Fruit fly (Drosophila melanogaster) whole organism, embryonic: ENCODE data around the gene RtcB.

Source experiments
- C15 ChIP-seq: fragments of 200-800 bp; sonication (Bioruptor generic); IDR thresholded peaks from 3 replicates; pipeline ENCODE4 v1.3.6; 2022; ENCODE audit warnings: missing biosample characterization, missing genetic modification characterization
- CG1024 ChIP-seq: fragments of 200-800 bp; sonication (Bioruptor generic); IDR thresholded peaks from 2 replicates; pipeline ENCODE4 v1.3.6; 2022; ENCODE audit warnings: missing biosample characterization, missing genetic modification characterization
- CG10654 ChIP-seq: fragments of 200-800 bp; sonication (Bioruptor generic); optimal IDR thresholded peaks from 2 replicates; lab custom pipeline; 2016; ENCODE audit warnings: missing biosample characterization, missing genetic modification characterization
- CG12299 ChIP-seq: fragments of 200-800 bp; sonication (Bioruptor generic); optimal IDR thresholded peaks from 2 replicates; lab custom pipeline; 2018; ENCODE audit warnings: missing biosample characterization, mild to moderate bottlenecking, missing genetic modification characterization
- CG13287 ChIP-seq: fragments of 200-800 bp; sonication (Bioruptor generic); IDR thresholded peaks from 2 replicates; pipeline ENCODE4 v1.3.6; 2022; ENCODE audit warnings: missing biosample characterization, missing genetic modification characterization; ENCODE audit not compliant: partially characterized antibody
- CG14965 ChIP-seq: fragments of 200-800 bp; sonication (Bioruptor generic); optimal IDR thresholded peaks from 2 replicates; lab custom pipeline; 2016; ENCODE audit warnings: missing biosample characterization, missing genetic modification characterization, borderline replicate concordance
- CG15269 ChIP-seq: fragments of 200-800 bp; sonication (Bioruptor generic); optimal IDR thresholded peaks from 2 replicates; lab custom pipeline; 2018; ENCODE audit warnings: missing biosample characterization, mild to moderate bottlenecking, missing genetic modification characterization, moderate library complexity
- CG18764 ChIP-seq: fragments of 200-800 bp; sonication (Bioruptor generic); optimal IDR thresholded peaks from 3 replicates; lab custom pipeline; 2016; ENCODE audit warnings: missing biosample characterization, missing genetic modification characterization
- CG2889 ChIP-seq: fragments of 200-800 bp; sonication (Bioruptor generic); IDR thresholded peaks from 3 replicates; pipeline ENCODE4 v1.3.6; 2022; ENCODE audit warnings: missing biosample characterization, missing genetic modification characterization
- CG30020 ChIP-seq: fragments of 200-800 bp; optimal IDR thresholded peaks from 2 replicates; lab custom pipeline; 2019; ENCODE audit warnings: missing biosample characterization, mild to moderate bottlenecking, missing genetic modification characterization, moderate library complexity
- CG30403 ChIP-seq: fragments of 200-800 bp; sonication (Bioruptor generic); optimal IDR thresholded peaks from 3 replicates; lab custom pipeline; 2016; ENCODE audit warnings: missing biosample characterization, missing genetic modification characterization
- CG4328 ChIP-seq: fragments of 200-800 bp; sonication (Bioruptor generic); optimal IDR thresholded peaks from 3 replicates; lab custom pipeline; 2017; ENCODE audit warnings: missing biosample characterization, missing genetic modification reagents, missing genetic modification characterization
- CG43689 ChIP-seq: fragments of 200-800 bp; sonication (Bioruptor generic); IDR thresholded peaks from 2 replicates; pipeline ENCODE4 v1.3.6; 2022; ENCODE audit warnings: missing biosample characterization, missing genetic modification characterization
- CG7839 ChIP-seq: fragments of 200-800 bp; sonication (Bioruptor generic); optimal IDR thresholded peaks from 3 replicates; lab custom pipeline; 2018; ENCODE audit warnings: missing biosample characterization, mild to moderate bottlenecking, missing genetic modification characterization, moderate library complexity
- CG8388 ChIP-seq: fragments of 200-800 bp; sonication (Bioruptor generic); optimal IDR thresholded peaks from 2 replicates; lab custom pipeline; 2019; ENCODE audit warnings: missing biosample characterization, mild to moderate bottlenecking, missing genetic modification characterization, moderate library complexity
- CG9876 ChIP-seq: fragments of 200-800 bp; sonication (Bioruptor generic); optimal IDR thresholded peaks from 2 replicates; lab custom pipeline; 2016; ENCODE audit warnings: missing biosample characterization, missing genetic modification characterization
- Dfd ChIP-seq, 2 experiments: fragments of >200 bp; optimal IDR thresholded peaks; 2 replicates each; lab custom pipeline; 2017; ENCODE audit warnings: missing biosample characterization in 2 of 2, missing genetic modification characterization in 2 of 2
- Fer1 ChIP-seq: fragments of 200-800 bp; sonication (Bioruptor generic); optimal IDR thresholded peaks from 2 replicates; lab custom pipeline; 2017; ENCODE audit warnings: missing biosample characterization, mild to moderate bottlenecking, missing genetic modification characterization
- Gsc ChIP-seq: fragments of 200-800 bp; sonication (Bioruptor generic); IDR thresholded peaks from 2 replicates; pipeline ENCODE4 v1.3.6; 2022; ENCODE audit warnings: missing biosample characterization, missing genetic modification characterization
- Gug ChIP-seq: fragments of 200-800 bp; sonication (Bioruptor generic); IDR thresholded peaks from 4 replicates; pipeline ENCODE4 v1.3.6; 2022; ENCODE audit warnings: missing biosample characterization, missing genetic modification characterization
- Hr51 ChIP-seq, 2 experiments: fragments of 200-800 bp; sonication (Bioruptor generic); optimal IDR thresholded peaks; 2 replicates in 1 of 2; 3 replicates in 1 of 2; lab custom pipeline; 2016 to 2018; ENCODE audit warnings: missing biosample characterization in 2 of 2, missing genetic modification characterization in 2 of 2, mild to moderate bottlenecking in 1 of 2, moderate library complexity in 1 of 2
- Mrtf ChIP-seq: fragments of 200-800 bp; sonication (Bioruptor generic); IDR thresholded peaks from 3 replicates; pipeline ENCODE4 v1.3.6; 2022; ENCODE audit warnings: missing biosample characterization, missing genetic modification characterization
- Nf-YC ChIP-seq: fragments of 200-800 bp; optimal IDR thresholded peaks from 3 replicates; lab custom pipeline; 2019; ENCODE audit warnings: missing biosample characterization, mild to moderate bottlenecking, missing genetic modification characterization, moderate library complexity
- Oli ChIP-seq: fragments of 200-800 bp; sonication (Bioruptor generic); optimal IDR thresholded peaks from 2 replicates; lab custom pipeline; 2018; ENCODE audit warnings: missing biosample characterization, mild to moderate bottlenecking, missing genetic modification characterization, moderate library complexity
- Optix ChIP-seq: fragments of 200-800 bp; sonication (Bioruptor generic); IDR thresholded peaks from 3 replicates; pipeline ENCODE4 v1.3.6; 2022; ENCODE audit warnings: missing biosample characterization, missing genetic modification characterization
- Usf ChIP-seq: fragments of 200-800 bp; sonication (Bioruptor generic); optimal IDR thresholded peaks from 2 replicates; lab custom pipeline; 2017; ENCODE audit warnings: missing genotype, missing biosample characterization, missing genetic modification characterization
- Vsx1 ChIP-seq: fragments of 200-800 bp; sonication (Bioruptor generic); optimal IDR thresholded peaks from 2 replicates; lab custom pipeline; 2017; ENCODE audit warnings: missing biosample characterization, mild to moderate bottlenecking, missing genetic modification characterization, missing genetic modification reagents
- bbx ChIP-seq: fragments of 200-800 bp; sonication (Bioruptor generic); IDR thresholded peaks from 2 replicates; pipeline ENCODE4 v1.3.6; 2022; ENCODE audit warnings: missing biosample characterization, missing genetic modification characterization; ENCODE audit not compliant: partially characterized antibody
- cg ChIP-seq: fragments of 200-800 bp; sonication (Bioruptor generic); optimal IDR thresholded peaks from 3 replicates; lab custom pipeline; 2019; ENCODE audit warnings: missing biosample characterization, mild to moderate bottlenecking, missing genetic modification characterization, moderate library complexity
- chinmo ChIP-seq: fragments of 200-800 bp; sonication (Bioruptor generic); IDR thresholded peaks from 4 replicates; pipeline ENCODE4 v1.3.6; 2022; ENCODE audit warnings: missing biosample characterization, missing genetic modification characterization; ENCODE audit not compliant: partially characterized antibody
- crp ChIP-seq, 2 experiments: fragments of 200-800 bp; sonication (Bioruptor generic); optimal IDR thresholded peaks; 2 replicates in 1 of 2; 3 replicates in 1 of 2; lab custom pipeline; 2017; ENCODE audit warnings: missing biosample characterization in 2 of 2, missing genetic modification characterization in 2 of 2, mild to moderate bottlenecking in 1 of 2, moderate library complexity in 1 of 2
- esg ChIP-seq: fragments of 200-800 bp; sonication (Bioruptor generic); conservative IDR thresholded peaks from 2 replicates; pipeline ENCODE4 v1.3.6; 2022; ENCODE audit warnings: missing biosample characterization, missing genetic modification characterization
- eve ChIP-seq, 2 experiments: fragments of >200 bp; optimal IDR thresholded peaks; 2 replicates each; lab custom pipeline; 2017; ENCODE audit warnings: missing biosample characterization in 2 of 2, missing genetic modification characterization in 2 of 2
- ewg ChIP-seq: fragments of 200-800 bp; sonication (Bioruptor generic); optimal IDR thresholded peaks from 3 replicates; lab custom pipeline; 2017; ENCODE audit warnings: mild to moderate bottlenecking, missing biosample characterization, missing genetic modification reagents, missing genetic modification characterization
- fd102C ChIP-seq: fragments of 200-800 bp; sonication (Bioruptor generic); optimal IDR thresholded peaks from 2 replicates; lab custom pipeline; 2018; ENCODE audit warnings: missing biosample characterization, mild to moderate bottlenecking, missing genetic modification characterization, moderate library complexity
- inv ChIP-seq: fragments of 200-800 bp; sonication (Bioruptor generic); IDR thresholded peaks from 2 replicates; pipeline ENCODE4 v1.3.6; 2022; ENCODE audit warnings: missing biosample characterization, missing genetic modification characterization; ENCODE audit not compliant: partially characterized antibody
- klu ChIP-seq: fragments of 200-800 bp; sonication (Bioruptor generic); IDR thresholded peaks from 2 replicates; pipeline ENCODE4 v1.3.6; 2022; ENCODE audit warnings: missing biosample characterization, missing genetic modification characterization
- knrl ChIP-seq: fragments of 200-800 bp; sonication (Bioruptor generic); IDR thresholded peaks from 3 replicates; pipeline ENCODE4 v1.3.6; 2022; ENCODE audit warnings: missing biosample characterization, missing genetic modification characterization; ENCODE audit not compliant: partially characterized antibody
- lilli ChIP-seq: fragments of 200-800 bp; sonication (Bioruptor generic); optimal IDR thresholded peaks from 3 replicates; lab custom pipeline; 2016; ENCODE audit warnings: missing biosample characterization, missing genetic modification characterization
- maf-S ChIP-seq: fragments of 200-800 bp; sonication (Bioruptor generic); optimal IDR thresholded peaks from 2 replicates; lab custom pipeline; 2016; ENCODE audit warnings: missing biosample characterization, missing genetic modification characterization
- onecut ChIP-seq: fragments of 200-800 bp; sonication (Bioruptor generic); IDR thresholded peaks from 2 replicates; pipeline ENCODE4 v1.3.6; 2022; ENCODE audit warnings: missing biosample characterization, missing genetic modification characterization
- pan ChIP-seq, 4 experiments: fragments of >200 bp in 3 of 4; fragments of 200-800 bp in 1 of 4; sonication (Bioruptor generic) in 1 of 4; optimal IDR thresholded peaks in 3 of 4; IDR thresholded peaks in 1 of 4; 2 replicates each; pipeline versions ENCODE4 v1.3.6 to Lab custom; 2017 to 2022; ENCODE audit warnings: missing biosample characterization in 2 of 4, missing genetic modification characterization in 2 of 4, mixed read lengths in 1 of 4
- pros ChIP-seq: fragments of 200-800 bp; sonication (Bioruptor generic); optimal IDR thresholded peaks from 3 replicates; lab custom pipeline; 2019; ENCODE audit warnings: missing biosample characterization, mild to moderate bottlenecking, missing genetic modification characterization, moderate library complexity
- sc ChIP-seq, 3 experiments: fragments of >200 bp in 2 of 3; fragments of 200-800 bp in 1 of 3; sonication (Bioruptor generic) in 1 of 3; optimal IDR thresholded peaks; 2 replicates in 2 of 3; 3 replicates in 1 of 3; lab custom pipeline; 2017; ENCODE audit warnings: mild to moderate bottlenecking in 1 of 3, missing biosample characterization in 1 of 3, missing genetic modification characterization in 1 of 3, missing genetic modification reagents in 1 of 3
- tio ChIP-seq: fragments of 200-800 bp; sonication (Bioruptor generic); optimal IDR thresholded peaks from 2 replicates; lab custom pipeline; 2017; ENCODE audit warnings: missing biosample characterization, missing genetic modification characterization, inconsistent platforms
- unc-4 ChIP-seq: fragments of 200-800 bp; sonication (Bioruptor generic); IDR thresholded peaks from 2 replicates; pipeline ENCODE4 v1.3.6; 2022; ENCODE audit warnings: missing biosample characterization, missing genetic modification characterization; ENCODE audit not compliant: partially characterized antibody
- unpg ChIP-seq: fragments of 200-800 bp; sonication (Bioruptor generic); optimal IDR thresholded peaks from 3 replicates; lab custom pipeline; 2018; ENCODE audit warnings: missing biosample characterization, mild to moderate bottlenecking, missing genetic modification characterization, moderate library complexity

The RtcB gene

DNA sequence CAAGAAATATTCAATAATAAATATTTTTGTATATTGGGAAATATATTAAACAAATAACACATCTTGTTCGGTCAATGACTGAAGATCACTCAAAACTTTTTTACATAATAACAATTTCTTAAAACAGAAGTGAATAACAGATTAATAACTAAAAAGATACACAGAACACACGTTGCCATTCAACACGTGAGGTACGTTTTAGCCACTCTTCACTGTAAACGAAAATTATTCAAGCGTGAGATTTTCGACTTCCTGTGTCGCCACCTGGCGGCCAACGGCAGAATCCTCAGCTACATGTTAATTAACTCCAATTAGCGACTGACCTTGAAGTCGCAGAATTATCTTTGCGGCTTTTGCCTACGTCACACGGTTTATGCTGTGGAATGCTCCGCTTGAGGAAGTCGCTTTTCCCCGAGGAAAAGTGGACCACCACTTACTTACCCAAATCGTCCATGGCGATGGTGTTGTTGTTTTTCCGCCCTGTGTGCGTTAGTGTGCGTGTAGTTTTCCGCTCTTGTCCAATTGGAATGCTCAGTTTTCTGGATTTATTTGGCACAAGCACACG is 4.6 kb upstream of the RtcB start (continued):
- TF ChIP-seq crp (GFP tag; optimal IDR thresholded peaks at IDR 0.05; lab: Kevin White, UChicago), result no peak
- TF ChIP-seq CG12299 (tag; lab: Kevin White, UChicago), result no peak
- no peak for TF ChIP-seq CG13287 (GFP tag; lab: Robert Waterston, UW)
- no peak for TF ChIP-seq chinmo
- 0 out of 3 replicates have a peak, but pooled peaks have one; percentile 7 for TF ChIP-seq Optix
- TF ChIP-seq esg (GFP tag; lab: Robert Waterston, UW), result peak; percentile 69
- peak; percentile 16 to 82 for TF ChIP-seq Hr51 (GFP tag; optimal IDR thresholded peaks at IDR 0.05; lab: Kevin White, UChicago)
- peak; percentile 82 for TF ChIP-seq CG15269 (tag; lab: Kevin White, UChicago)
- TF ChIP-seq Fer1 (GFP tag; lab: Kevin White, UChicago), result peak; percentile 55
- TF ChIP-seq Nf-YC, result peak; percentile 85
- TF ChIP-seq CG7839 (tag; lab: Kevin White, UChicago), result peak; percentile 77
- peak; percentile 10 for TF ChIP-seq ewg (GFP tag; lab: Kevin White, UChicago)
- TF ChIP-seq CG1024 (GFP tag; lab: Robert Waterston, UW), result no peak
- no peak for TF ChIP-seq knrl
- peak; percentile 83 for TF ChIP-seq CG30403 (GFP tag; lab: Kevin White, UChicago)
- TF ChIP-seq inv (GFP tag; lab: Robert Waterston, UW), result no peak
- TF ChIP-seq bbx (GFP tag; lab: Robert Waterston, UW), result no peak
- TF ChIP-seq Usf (GFP tag; lab: Kevin White, UChicago), result peak; percentile 39
- TF ChIP-seq CG30020 (tag; lab: Kevin White, UChicago), result peak; percentile 34
- TF ChIP-seq CG43689, result peak; percentile 53
- TF ChIP-seq pan (optimal IDR thresholded peaks at IDR 0.05; lab: Kevin White, UChicago), result no peak
- TF ChIP-seq pan (GFP tag; optimal IDR thresholded peaks at IDR 0.05 in 1 of 2, IDR thresholded peaks at IDR 0.05 in 1 of 2), result peak in 1 of 2 experiments; percentile 79
- TF ChIP-seq eve (GFP tag; optimal IDR thresholded peaks at IDR 0.05; lab: Kevin White, UChicago), result no peak
- TF ChIP-seq Vsx1 (GFP tag; lab: Kevin White, UChicago), result peak; percentile 88
- TF ChIP-seq CG14965 (GFP tag; lab: Kevin White, UChicago), result peak; percentile 95
- TF ChIP-seq Dfd (GFP tag; optimal IDR thresholded peaks at IDR 0.05; lab: Kevin White, UChicago), result no peak
- TF ChIP-seq klu (GFP tag; lab: Robert Waterston, UW), result peak; percentile 65; the same call in 1 of the 2 replicates
- peak; percentile 81 for TF ChIP-seq pros (GFP tag; lab: Kevin White, UChicago)
- peak; percentile 49 for TF ChIP-seq CG18764 (GFP tag; lab: Kevin White, UChicago)
- TF ChIP-seq tio, result peak; percentile 77
- peak; percentile 34 for TF ChIP-seq CG4328 (GFP tag; lab: Kevin White, UChicago)
- peak; percentile 76 for TF ChIP-seq Gug (GFP tag; lab: Robert Waterston, UW)
- no peak for TF ChIP-seq CG2889 (GFP tag; lab: Robert Waterston, UW)
- TF ChIP-seq cg (GFP tag; lab: Kevin White, UChicago), result no peak
- no peak for TF ChIP-seq fd102C
- TF ChIP-seq maf-S, result peak; percentile 32
- TF ChIP-seq CG8388, result peak; percentile 72
- no peak for TF ChIP-seq C15 (GFP tag; lab: Robert Waterston, UW)
- TF ChIP-seq CG10654 (GFP tag; lab: Kevin White, UChicago), result peak; percentile 35
- TF ChIP-seq Oli (tag; lab: Kevin White, UChicago), result peak; percentile 74
- TF ChIP-seq CG9876 (GFP tag; lab: Kevin White, UChicago), result peak; percentile 39
- no peak for TF ChIP-seq unc-4 (GFP tag; lab: Robert Waterston, UW)
- 0 out of 3 replicates have a peak, but pooled peaks have one; percentile 32 for TF ChIP-seq Mrtf
- TF ChIP-seq onecut (GFP tag; lab: Robert Waterston, UW), result peak; percentile 71
- TF ChIP-seq unpg (GFP tag; lab: Kevin White, UChicago), result peak; percentile 78
- no peak for TF ChIP-seq Gsc (GFP tag; lab: Robert Waterston, UW)
- peak; percentile 78 for TF ChIP-seq lilli (GFP tag; lab: Kevin White, UChicago)
- no peak for TF ChIP-seq sc (optimal IDR thresholded peaks at IDR 0.05; lab: Kevin White, UChicago)
- TF ChIP-seq sc (GFP tag; optimal IDR thresholded peaks at IDR 0.05; lab: Kevin White, UChicago), result peak; percentile 14
